Fruit fly (Drosophila melanogaster) Kc167 (cell line): ENCODE data around the gene CG3630.

Experiments used
- Myc ChIP-seq: fragments of >200 bp; optimal IDR thresholded peaks from 2 replicates; lab custom pipeline; 2017; ENCODE audit warnings: missing external identifiers
- Sin3A ChIP-seq: fragments of >200 bp; optimal IDR thresholded peaks from 2 replicates; lab custom pipeline; 2018; ENCODE audit warnings: missing external identifiers
- h ChIP-seq: fragments of >200 bp; optimal IDR thresholded peaks from 3 replicates; lab custom pipeline; 2018; ENCODE audit warnings: missing external identifiers
- psq ChIP-seq: fragments of >200 bp; optimal IDR thresholded peaks from 2 replicates; lab custom pipeline; 2017; ENCODE audit warnings: missing external identifiers

DNA sequence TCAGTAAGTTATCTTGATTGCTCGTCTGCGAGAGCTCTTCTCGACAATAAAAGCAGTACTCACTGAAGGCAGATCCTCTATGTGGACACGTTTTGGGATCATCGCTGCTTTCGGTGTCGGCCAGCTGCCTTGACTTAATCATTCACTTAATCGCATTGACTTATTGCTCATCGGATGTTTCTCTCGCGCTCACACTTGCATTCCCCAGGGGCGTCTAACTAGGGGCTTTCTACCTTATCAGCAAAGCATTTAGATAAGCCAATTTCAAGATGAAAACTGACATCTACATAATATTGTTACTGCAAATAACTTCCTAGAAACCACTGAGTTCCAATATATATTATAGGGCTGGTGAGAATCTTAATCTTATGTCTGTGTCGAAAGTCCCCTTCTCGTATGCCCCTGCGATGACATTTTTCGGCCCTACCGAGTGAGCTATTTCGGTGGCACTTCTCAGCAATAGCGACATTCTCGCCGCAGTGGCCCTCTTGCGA, 50.4 kb downstream of the CG3630 start:
- TF ChIP-seq h (lab: Kevin White, UChicago): no peak
- no peak for TF ChIP-seq Myc (lab: Kevin White, UChicago)
- TF ChIP-seq psq (lab: Kevin White, UChicago): no peak
- no peak for TF ChIP-seq Sin3A (lab: Kevin White, UChicago)
